Worm (Caenorhabditis elegans): ENCODE data around the gene trpp-12.

The trpp-12 gene

DNA sequence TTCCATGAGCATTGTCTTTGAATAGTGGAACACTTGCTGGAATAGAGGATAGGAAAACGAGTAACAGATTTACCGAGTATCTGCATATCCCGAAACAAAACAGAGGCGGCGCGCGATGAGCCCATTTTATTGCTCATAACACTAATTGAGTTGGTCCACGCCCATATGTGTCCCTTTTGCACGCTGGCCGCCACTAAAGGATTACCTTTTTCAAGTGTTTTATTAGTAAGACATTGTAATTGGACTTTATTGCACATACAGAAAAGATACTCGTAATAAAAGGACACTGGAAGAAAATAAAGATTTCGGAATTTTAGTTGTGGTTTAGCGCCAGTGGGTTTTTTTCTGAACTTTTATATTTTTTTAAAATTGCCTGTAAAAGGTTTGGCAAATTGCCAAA is 3.8 kb downstream of the trpp-12 start, which contains the start of gene hlh-15 (continued):
- TF ChIP-seq zfh-2 (GFP tag; conservative IDR thresholded peaks at IDR 0.05) (no peak), ztf-22 (GFP tag; optimal IDR thresholded peaks at IDR 0.05) (no peak), let-607 (tag; optimal IDR thresholded peaks at IDR 0.05) (no peak), mel-28 (tag; optimal IDR thresholded peaks at IDR 0.05; ENCODE audit: borderline replicate concordance) (no peak), F57C9.4 (tag; optimal IDR thresholded peaks at IDR 0.05) (no peak), lag-1 (GFP tag; IDR thresholded peaks at IDR 0.05) (no peak), lsl-1 (GFP tag; optimal IDR thresholded peaks at IDR 0.05) (no peak)

DNA sequence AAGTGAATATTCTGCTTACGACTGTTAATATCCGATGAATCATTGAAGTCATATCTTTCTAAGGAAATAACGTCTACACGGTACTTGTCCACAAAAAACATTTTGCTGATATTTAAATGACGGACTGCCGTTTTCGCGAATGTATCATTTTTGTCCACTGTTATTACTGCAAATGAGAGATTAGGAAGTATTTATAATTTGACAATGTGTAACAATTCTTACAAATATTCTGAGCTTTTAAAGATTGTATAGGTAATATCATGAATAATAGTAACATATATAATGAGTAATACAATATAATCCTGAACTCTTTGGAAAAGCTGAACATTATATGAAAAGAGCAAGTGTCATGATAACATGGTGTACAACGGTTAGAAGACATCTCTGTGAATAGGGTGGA is 10.3 kb downstream of the trpp-12 start, which contains the start of gene glr-7:
TSS of gene glr-7 (minus strand) at position 101 of the 400 bp plus-strand sequence.
- no peak for TF ChIP-seq tlf-1 (GFP tag; optimal IDR thresholded peaks at IDR 0.05)
- no peak for TF ChIP-seq zfh-2 (GFP tag; conservative IDR thresholded peaks at IDR 0.05)
- no peak for TF ChIP-seq tbx-9 (tag; optimal IDR thresholded peaks at IDR 0.05; ENCODE audit: borderline replicate concordance)
- no peak for TF ChIP-seq fkh-3 (tag; optimal IDR thresholded peaks at IDR 0.05)
- TF ChIP-seq Y53G8AR.9 (GFP tag; conservative IDR thresholded peaks at IDR 0.05) = no peak
- TF ChIP-seq madf-3 (GFP tag; IDR thresholded peaks at IDR 0.05) = no peak
- TF ChIP-seq nfyb-1 (GFP tag; IDR thresholded peaks at IDR 0.05) = no peak
- no peak for TF ChIP-seq athp-1 (tag; optimal IDR thresholded peaks at IDR 0.05)
- TF ChIP-seq nhr-120 (GFP tag; IDR thresholded peaks at IDR 0.05) = no peak
- TF ChIP-seq F49E8.2 (tag; optimal IDR thresholded peaks at IDR 0.05; ENCODE audit: insufficient read depth) = no peak
- TF ChIP-seq C06A6.2 (GFP tag; conservative IDR thresholded peaks at IDR 0.05) = no peak
- no peak for TF ChIP-seq F23B12.7 (tag; optimal IDR thresholded peaks at IDR 0.05; ENCODE audit: insufficient read depth)
- TF ChIP-seq attf-3 (GFP tag; conservative IDR thresholded peaks at IDR 0.05) = no peak
- no peak for TF ChIP-seq lag-1 (GFP tag; IDR thresholded peaks at IDR 0.05)
- TF ChIP-seq ZK185.1 (tag; optimal IDR thresholded peaks at IDR 0.05; ENCODE audit: poor library complexity, severe bottlenecking) = no peak

DNA sequence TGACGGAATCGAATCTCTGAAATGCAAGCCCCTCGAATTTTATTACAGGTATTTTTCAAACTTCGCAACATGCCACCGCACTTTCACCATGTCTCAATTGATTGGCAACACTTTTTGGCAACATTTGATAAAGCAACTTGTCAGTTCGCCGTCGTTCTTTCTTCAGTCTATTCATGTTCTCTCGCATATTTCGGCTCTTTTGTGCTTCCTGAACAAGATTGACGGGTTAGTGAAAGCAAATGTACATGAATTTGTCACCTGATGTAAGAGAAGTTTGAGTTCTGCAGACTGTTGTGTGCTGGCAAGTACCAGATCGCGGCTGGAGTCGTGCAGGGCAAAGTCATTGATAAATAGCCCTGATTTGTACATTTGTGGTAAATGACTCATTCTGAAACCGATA is 12.6 kb downstream of the trpp-12 start:
- TF ChIP-seq ekl-4 (GFP tag; IDR thresholded peaks at IDR 0.05) = peak; percentile 12; the same call in 1 of the 2 replicates
- peak; percentile 96 for TF ChIP-seq nhr-80 (tag; optimal IDR thresholded peaks at IDR 0.05)
- peak; percentile 70 for TF ChIP-seq ztf-22 (GFP tag; optimal IDR thresholded peaks at IDR 0.05)
- TF ChIP-seq D2030.7 (GFP tag; IDR thresholded peaks at IDR 0.05) = no peak
- no peak for TF ChIP-seq cebp-1 (GFP tag; IDR thresholded peaks at IDR 0.05)
- TF ChIP-seq cebp-1 (tag; optimal IDR thresholded peaks at IDR 0.05) = no peak
- TF ChIP-seq F33H1.4 (GFP tag; IDR thresholded peaks at IDR 0.05) = no peak
- TF ChIP-seq chd-7 (tag; optimal IDR thresholded peaks at IDR 0.05) = peak; percentile 13
- TF ChIP-seq sdz-38 (tag; optimal IDR thresholded peaks at IDR 0.05) = no peak
- TF ChIP-seq ets-4 (GFP tag; optimal IDR thresholded peaks at IDR 0.05) = peak; percentile 47
- TF ChIP-seq akir-1 (GFP tag; optimal IDR thresholded peaks at IDR 0.05) = no peak
- TF ChIP-seq unc-62 (GFP tag; optimal IDR thresholded peaks at IDR 0.05) = peak; percentile 76
- no peak for TF ChIP-seq B0035.1 (tag; optimal IDR thresholded peaks at IDR 0.05)
- TF ChIP-seq nhr-90 (tag; optimal IDR thresholded peaks at IDR 0.05) = peak; percentile 12
- peak; percentile 86 to 92 for TF ChIP-seq let-607 (tag; optimal IDR thresholded peaks at IDR 0.05)
- TF ChIP-seq T26A5.8 (tag; optimal IDR thresholded peaks at IDR 0.05) = no peak
- TF ChIP-seq lin-40 (tag; optimal IDR thresholded peaks at IDR 0.05) = no peak
- peak; percentile 58; the same call in 1 of the 2 replicates for TF ChIP-seq dox-1 (GFP tag; IDR thresholded peaks at IDR 0.05)
- no peak for TF ChIP-seq lsl-1 (GFP tag; optimal IDR thresholded peaks at IDR 0.05)
- no peak for TF ChIP-seq aptf-3 (GFP tag; IDR thresholded peaks at IDR 0.05)
- TF ChIP-seq sea-2 (GFP tag; IDR thresholded peaks at IDR 0.05) = no peak
- peak; percentile 29 for TF ChIP-seq atf-7 (tag; optimal IDR thresholded peaks at IDR 0.05)
